Worm (Caenorhabditis elegans) whole organism, mixed stage, embryonic: ENCODE results near the gene T26C11.8.

ENCODE experiments used
- M03D4.4 ChIP-seq: sonication (generic microtip); optimal IDR thresholded peaks from 2 replicates; lab custom pipeline; 2017; ENCODE audit warnings: mild to moderate bottlenecking, missing genetic modification characterization, missing compliant biosample characterization
- bed-3 ChIP-seq: fragments of 200-800 bp; sonication (Bioruptor generic); optimal IDR thresholded peaks from 3 replicates; lab custom pipeline; 2018; ENCODE audit warnings: mild to moderate bottlenecking, missing genetic modification characterization, moderate library complexity, missing compliant biosample characterization
- blmp-1 ChIP-seq: fragments of 150-350 bp; optimal IDR thresholded peaks from 2 replicates; lab custom pipeline; 2014; ENCODE audit warnings: missing biosample characterization, missing genetic modification characterization
- ceh-39 ChIP-seq: fragments of 150-350 bp; optimal IDR thresholded peaks from 2 replicates; lab custom pipeline; 2014; ENCODE audit warnings: missing biosample characterization, missing genetic modification characterization
- ceh-43 ChIP-seq: fragments of 200-800 bp; sonication (Bioruptor generic); optimal IDR thresholded peaks from 2 replicates; lab custom pipeline; 2018; ENCODE audit warnings: mild to moderate bottlenecking, missing genetic modification characterization, moderate library complexity, missing compliant biosample characterization
- ceh-83 ChIP-seq: fragments of 200-800 bp; sonication (Bioruptor generic); optimal IDR thresholded peaks from 2 replicates; lab custom pipeline; 2018; ENCODE audit warnings: mild to moderate bottlenecking, missing genetic modification characterization, missing compliant biosample characterization
- ces-1 ChIP-seq: fragments of 150-350 bp; optimal IDR thresholded peaks from 2 replicates; lab custom pipeline; 2014; ENCODE audit warnings: missing biosample characterization, missing genetic modification reagents, missing genetic modification characterization
- cnd-1 ChIP-seq: fragments of 200-800 bp; sonication (Bioruptor generic); optimal IDR thresholded peaks from 2 replicates; lab custom pipeline; 2018; ENCODE audit warnings: mild to moderate bottlenecking, missing genetic modification characterization, missing compliant biosample characterization
- drap-1 ChIP-seq: fragments of 200-800 bp; sonication (Bioruptor generic); optimal IDR thresholded peaks from 3 replicates; lab custom pipeline; 2018; ENCODE audit warnings: mild to moderate bottlenecking, missing genetic modification characterization, missing compliant biosample characterization
- elt-1 ChIP-seq: sonication (generic microtip); optimal IDR thresholded peaks from 2 replicates; lab custom pipeline; 2017; ENCODE audit warnings: missing genetic modification characterization, mild to moderate bottlenecking, missing compliant biosample characterization, antibody characterized with exemption, moderate library complexity, borderline replicate concordance; ENCODE audit not compliant: insufficient read depth
- elt-3 ChIP-seq: fragments of 150-350 bp; optimal IDR thresholded peaks from 2 replicates; lab custom pipeline; 2014; ENCODE audit warnings: missing biosample characterization, missing genetic modification characterization
- flh-1 ChIP-seq: fragments of 200-800 bp; sonication (Bioruptor generic); optimal IDR thresholded peaks from 2 replicates; lab custom pipeline; 2018; ENCODE audit warnings: mild to moderate bottlenecking, missing genetic modification characterization, moderate library complexity, missing compliant biosample characterization
- ham-2 ChIP-seq: fragments of 200-800 bp; sonication (Bioruptor generic); optimal IDR thresholded peaks from 2 replicates; lab custom pipeline; 2018; ENCODE audit warnings: mild to moderate bottlenecking, missing genetic modification characterization, missing compliant biosample characterization
- hlh-1 ChIP-seq: fragments of 150-350 bp; optimal IDR thresholded peaks from 2 replicates; lab custom pipeline; 2014; ENCODE audit warnings: missing biosample characterization, missing genetic modification reagents, missing genetic modification characterization
- lin-13 ChIP-seq: fragments of 150-350 bp; optimal IDR thresholded peaks from 2 replicates; lab custom pipeline; 2014; ENCODE audit warnings: missing biosample characterization, missing genetic modification characterization
- lin-32 ChIP-seq: fragments of 200-800 bp; sonication (Bioruptor generic); optimal IDR thresholded peaks from 2 replicates; lab custom pipeline; 2018; ENCODE audit warnings: mild to moderate bottlenecking, missing genetic modification characterization, missing compliant biosample characterization
- lsy-2 ChIP-seq: fragments of 150-350 bp; optimal IDR thresholded peaks from 2 replicates; lab custom pipeline; 2014; ENCODE audit warnings: missing biosample characterization, missing genetic modification characterization
- mab-5 ChIP-seq: fragments of 150-350 bp; optimal IDR thresholded peaks from 2 replicates; lab custom pipeline; 2014; ENCODE audit warnings: missing biosample characterization, missing genetic modification characterization
- mep-1 ChIP-seq: fragments of 150-350 bp; optimal IDR thresholded peaks from 2 replicates; lab custom pipeline; 2017; ENCODE audit warnings: missing biosample characterization, missing genetic modification reagents, missing genetic modification characterization, inconsistent platforms
- mls-2 ChIP-seq: sonication (generic microtip); optimal IDR thresholded peaks from 2 replicates; lab custom pipeline; 2016; ENCODE audit warnings: mild to moderate bottlenecking, missing genetic modification characterization, moderate library complexity, missing compliant biosample characterization
- nhr-12 ChIP-seq: fragments of 150-350 bp; optimal IDR thresholded peaks from 2 replicates; lab custom pipeline; 2014; ENCODE audit warnings: missing biosample characterization, missing genetic modification characterization
- nhr-2 ChIP-seq: fragments of 150-350 bp; optimal IDR thresholded peaks from 2 replicates; lab custom pipeline; 2014; ENCODE audit warnings: missing biosample characterization, missing genetic modification characterization
- nhr-237 ChIP-seq: fragments of 150-350 bp; optimal IDR thresholded peaks from 2 replicates; lab custom pipeline; 2014; ENCODE audit warnings: missing biosample characterization, missing genetic modification characterization
- nhr-28 ChIP-seq: fragments of 150-350 bp; optimal IDR thresholded peaks from 2 replicates; lab custom pipeline; 2014; ENCODE audit warnings: missing biosample characterization, missing genetic modification characterization
- nhr-76 ChIP-seq: sonication (generic microtip); optimal IDR thresholded peaks from 2 replicates; lab custom pipeline; 2017; ENCODE audit warnings: missing biosample characterization, missing genetic modification characterization
- pha-4 ChIP-seq: fragments of 150-350 bp; optimal IDR thresholded peaks from 2 replicates; lab custom pipeline; 2018; ENCODE audit warnings: missing biosample characterization, missing genetic modification reagents, missing genetic modification characterization
- sem-2 ChIP-seq: fragments of 200-800 bp; sonication (Bioruptor generic); optimal IDR thresholded peaks from 2 replicates; lab custom pipeline; 2018; ENCODE audit warnings: mild to moderate bottlenecking, missing genetic modification characterization, missing compliant biosample characterization
- snpc-4 ChIP-seq: fragments of 150-350 bp; optimal IDR thresholded peaks from 2 replicates; lab custom pipeline; 2014; ENCODE audit warnings: missing biosample characterization, missing genetic modification characterization
- sptf-1 ChIP-seq: sonication (generic microtip); optimal IDR thresholded peaks from 2 replicates; lab custom pipeline; 2017; ENCODE audit warnings: mild to moderate bottlenecking, missing genetic modification characterization, moderate library complexity, missing compliant biosample characterization
- tbx-8 ChIP-seq: fragments of 200-800 bp; sonication (Bioruptor generic); optimal IDR thresholded peaks from 2 replicates; lab custom pipeline; 2018; ENCODE audit warnings: mild to moderate bottlenecking, missing genetic modification characterization, moderate library complexity, missing compliant biosample characterization
- unc-120 ChIP-seq: sonication (generic microtip); optimal IDR thresholded peaks from 2 replicates; lab custom pipeline; 2017; ENCODE audit warnings: missing genetic modification characterization, missing compliant biosample characterization; ENCODE audit not compliant: poor library complexity, severe bottlenecking
- unc-39 ChIP-seq: fragments of 150-350 bp; optimal IDR thresholded peaks from 2 replicates; lab custom pipeline; 2014; ENCODE audit warnings: missing biosample characterization, missing genetic modification characterization
- unc-62 ChIP-seq: fragments of 150-350 bp; optimal IDR thresholded peaks from 2 replicates; lab custom pipeline; 2014; ENCODE audit warnings: missing biosample characterization, missing genetic modification reagents, missing genetic modification characterization
- zip-8 ChIP-seq: fragments of 150-350 bp; optimal IDR thresholded peaks from 2 replicates; lab custom pipeline; 2014; ENCODE audit warnings: missing biosample characterization, missing genetic modification characterization
- ztf-11 ChIP-seq: fragments of 150-350 bp; optimal IDR thresholded peaks from 2 replicates; lab custom pipeline; 2014; ENCODE audit warnings: missing biosample characterization, missing genetic modification characterization

Gene T26C11.8

ce11 chrX:1856160-1856559 lies 4.4 kb upstream of the T26C11.8 start, which contains the start of gene ceh-39:
ceh-39 (minus strand) TSS chrX:1856172.
- TF ChIP-seq mab-5 (no peak), hlh-1 (tag; lab: Kevin White, UChicago) (peak; percentile 42), tbx-8 (GFP tag; lab: Kevin White, UChicago) (peak; percentile 11), ces-1 (peak; percentile 49), nhr-237 (tag; lab: Kevin White, UChicago) (peak; percentile 27), ztf-11 (tag; lab: Kevin White, UChicago) (no peak), flh-1 (no peak), nhr-28 (tag; lab: Kevin White, UChicago) (no peak), nhr-12 (no peak), pha-4 (tag; lab: Kevin White, UChicago) (peak; percentile 64), unc-39 (tag; lab: Kevin White, UChicago) (no peak), mls-2 (tag; lab: Kevin White, UChicago) (peak; percentile 12), zip-8 (no peak), blmp-1 (tag; lab: Kevin White, UChicago) (no peak), sem-2 (GFP tag; lab: Kevin White, UChicago) (no peak), ceh-39 (no peak), ham-2 (no peak), cnd-1 (tag; lab: Kevin White, UChicago) (peak; percentile 14), drap-1 (GFP tag; lab: Kevin White, UChicago) (peak; percentile 53), M03D4.4 (tag; lab: Kevin White, UChicago) (peak; percentile 40), elt-1 (tag; lab: Kevin White, UChicago) (no peak), ceh-43 (GFP tag; lab: Kevin White, UChicago) (no peak), mep-1 (tag; lab: Kevin White, UChicago) (peak; percentile 64), nhr-76 (no peak), sptf-1 (tag; lab: Kevin White, UChicago) (peak; percentile 67), unc-62 (GFP tag; lab: Kevin White, UChicago) (peak; percentile 27), lin-32 (no peak), nhr-2 (tag; lab: Kevin White, UChicago) (peak; percentile 34), unc-120 (tag; lab: Kevin White, UChicago) (peak; percentile 44), ceh-83 (GFP tag; lab: Kevin White, UChicago) (no peak), snpc-4 (tag; lab: Kevin White, UChicago) (no peak), lin-13 (peak; percentile 52), bed-3 (GFP tag; lab: Kevin White, UChicago) (no peak), lsy-2 (tag; lab: Kevin White, UChicago) (peak; percentile 18), elt-3 (tag; lab: Kevin White, UChicago) (no peak)

ce11 chrX:1857777-1858176 lies 2.7 kb upstream of the T26C11.8 start:
- TF ChIP-seq ham-2, result no peak
- TF ChIP-seq hlh-1 (tag; lab: Kevin White, UChicago), result no peak
- no peak for TF ChIP-seq nhr-28 (tag; lab: Kevin White, UChicago)
- TF ChIP-seq bed-3 (GFP tag; lab: Kevin White, UChicago), result no peak
- no peak for TF ChIP-seq ceh-83 (GFP tag; lab: Kevin White, UChicago)
- TF ChIP-seq cnd-1 (tag; lab: Kevin White, UChicago), result peak; percentile 28
- TF ChIP-seq lin-32, result peak; percentile 26
- no peak for TF ChIP-seq drap-1 (GFP tag; lab: Kevin White, UChicago)
- no peak for TF ChIP-seq snpc-4 (tag; lab: Kevin White, UChicago)
- no peak for TF ChIP-seq unc-62 (GFP tag; lab: Kevin White, UChicago)
- peak; percentile 4 for TF ChIP-seq nhr-2 (tag; lab: Kevin White, UChicago)
- peak; percentile 96 for TF ChIP-seq ceh-39
- TF ChIP-seq lin-13, result no peak
- TF ChIP-seq pha-4 (tag; lab: Kevin White, UChicago), result no peak

DNA sequence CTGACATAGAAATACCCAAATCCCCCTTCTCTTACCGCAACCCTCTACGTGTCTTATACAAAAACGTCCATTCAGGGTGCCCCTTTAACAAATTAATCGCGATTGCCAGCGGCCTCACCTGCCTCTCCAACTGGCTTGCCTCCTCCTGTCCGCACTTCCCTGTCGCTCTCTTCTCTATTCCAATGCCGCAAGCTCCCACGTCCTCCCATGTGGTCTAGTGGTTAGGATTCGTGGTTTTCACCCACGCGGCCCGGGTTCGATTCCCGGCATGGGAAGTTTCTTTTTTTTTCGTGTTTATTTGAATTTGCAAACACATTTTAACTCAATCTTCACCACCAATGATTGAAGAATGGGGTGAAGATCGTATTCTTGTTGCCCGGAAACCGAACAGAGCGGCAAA lies 1.9 kb upstream of the T26C11.8 start:
- TF ChIP-seq flh-1 (peak; percentile 63), mab-5 (no peak), lin-13 (peak; percentile 25), nhr-76 (no peak), ces-1 (no peak), ceh-43 (GFP tag; lab: Kevin White, UChicago) (peak; percentile 54), sptf-1 (tag; lab: Kevin White, UChicago) (peak; percentile 91), lsy-2 (tag; lab: Kevin White, UChicago) (peak; percentile 33), zip-8 (no peak), ham-2 (peak; percentile 62), nhr-12 (no peak), ceh-39 (peak; percentile 96), drap-1 (GFP tag; lab: Kevin White, UChicago) (peak; percentile 84), tbx-8 (GFP tag; lab: Kevin White, UChicago) (peak; percentile 52), cnd-1 (tag; lab: Kevin White, UChicago) (peak; percentile 82), nhr-2 (tag; lab: Kevin White, UChicago) (no peak), elt-3 (tag; lab: Kevin White, UChicago) (no peak), blmp-1 (tag; lab: Kevin White, UChicago) (peak; percentile 7), mls-2 (tag; lab: Kevin White, UChicago) (peak; percentile 85), sem-2 (GFP tag; lab: Kevin White, UChicago) (peak; percentile 74), pha-4 (tag; lab: Kevin White, UChicago) (no peak), snpc-4 (tag; lab: Kevin White, UChicago) (no peak), unc-120 (tag; lab: Kevin White, UChicago) (peak; percentile 68), elt-1 (tag; lab: Kevin White, UChicago) (no peak), ceh-83 (GFP tag; lab: Kevin White, UChicago) (peak; percentile 88), nhr-28 (tag; lab: Kevin White, UChicago) (no peak), bed-3 (GFP tag; lab: Kevin White, UChicago) (peak; percentile 67), ztf-11 (tag; lab: Kevin White, UChicago) (no peak), nhr-237 (tag; lab: Kevin White, UChicago) (peak; percentile 62), hlh-1 (tag; lab: Kevin White, UChicago) (peak; percentile 27), mep-1 (tag; lab: Kevin White, UChicago) (peak; percentile 60), unc-39 (tag; lab: Kevin White, UChicago) (peak; percentile 64), unc-62 (GFP tag; lab: Kevin White, UChicago) (no peak), M03D4.4 (tag; lab: Kevin White, UChicago) (peak; percentile 89), lin-32 (peak; percentile 44)
